Fruit fly (Drosophila melanogaster) whole organism, embryonic: Measurements from ENCODE around the gene CG42538.

Source experiments
- B-H2 ChIP-seq: fragments of 200-800 bp; sonication (Bioruptor generic); optimal IDR thresholded peaks from 2 replicates; lab custom pipeline; 2018; ENCODE audit warnings: missing biosample characterization, mild to moderate bottlenecking, missing genetic modification characterization
- CG11695 ChIP-seq: fragments of 200-800 bp; sonication (Bioruptor generic); IDR thresholded peaks from 3 replicates; pipeline ENCODE4 v1.3.6; 2022; ENCODE audit warnings: missing biosample characterization, missing genetic modification characterization
- CG11723 ChIP-seq: fragments of 200-800 bp; sonication (Bioruptor generic); optimal IDR thresholded peaks from 2 replicates; lab custom pipeline; 2017; ENCODE audit warnings: missing biosample characterization, mild to moderate bottlenecking, missing genetic modification characterization
- CG12219 ChIP-seq: fragments of 200-800 bp; sonication (Bioruptor generic); optimal IDR thresholded peaks from 3 replicates; lab custom pipeline; 2018; ENCODE audit warnings: missing biosample characterization, mild to moderate bottlenecking, missing genetic modification characterization
- CG12391 ChIP-seq: fragments of 200-800 bp; sonication (Bioruptor generic); optimal IDR thresholded peaks from 3 replicates; lab custom pipeline; 2018; ENCODE audit warnings: missing biosample characterization, mild to moderate bottlenecking, missing genetic modification characterization, moderate library complexity
- CG13287 ChIP-seq: fragments of 200-800 bp; sonication (Bioruptor generic); IDR thresholded peaks from 2 replicates; pipeline ENCODE4 v1.3.6; 2022; ENCODE audit warnings: missing biosample characterization, missing genetic modification characterization; ENCODE audit not compliant: partially characterized antibody
- CG1647 ChIP-seq: fragments of 200-800 bp; sonication (Bioruptor generic); optimal IDR thresholded peaks from 3 replicates; lab custom pipeline; 2016; ENCODE audit warnings: missing biosample characterization, missing genetic modification characterization
- CG16813 ChIP-seq: fragments of 200-800 bp; sonication (Bioruptor generic); IDR thresholded peaks from 3 replicates; pipeline ENCODE4 v1.3.6; 2022; ENCODE audit warnings: missing biosample characterization, missing genetic modification characterization; ENCODE audit not compliant: partially characterized antibody
- CG16863 ChIP-seq: fragments of 200-800 bp; sonication (Bioruptor generic); optimal IDR thresholded peaks from 3 replicates; lab custom pipeline; 2016; ENCODE audit warnings: missing biosample characterization, missing genetic modification characterization
- CG18619 ChIP-seq: fragments of 200-800 bp; sonication (Bioruptor generic); optimal IDR thresholded peaks from 3 replicates; lab custom pipeline; 2017; ENCODE audit warnings: missing biosample characterization, mild to moderate bottlenecking, missing genetic modification characterization
- CG4282 ChIP-seq: fragments of 200-800 bp; sonication (Bioruptor generic); optimal IDR thresholded peaks from 2 replicates; lab custom pipeline; 2016; ENCODE audit warnings: missing biosample characterization, missing genetic modification characterization
- CG5180 ChIP-seq: fragments of 200-800 bp; sonication (Bioruptor generic); optimal IDR thresholded peaks from 3 replicates; lab custom pipeline; 2017; ENCODE audit warnings: missing biosample characterization, missing genetic modification characterization, mild to moderate bottlenecking, moderate library complexity, missing genetic modification reagents
- CG6175 ChIP-seq: fragments of 200-800 bp; sonication (Bioruptor generic); IDR thresholded peaks from 3 replicates; pipeline ENCODE4 v1.3.6; 2022; ENCODE audit warnings: missing biosample characterization, missing genetic modification characterization
- CG6689 ChIP-seq: fragments of 200-800 bp; sonication (Bioruptor generic); IDR thresholded peaks from 2 replicates; pipeline ENCODE4 v1.3.6; 2022; ENCODE audit warnings: missing biosample characterization, missing genetic modification characterization
- CG8765 ChIP-seq: fragments of 200-800 bp; sonication (Bioruptor generic); IDR thresholded peaks from 2 replicates; pipeline ENCODE4 v1.3.6; 2022; ENCODE audit warnings: missing biosample characterization, missing genetic modification characterization
- Deaf1 ChIP-seq: fragments of 200-800 bp; optimal IDR thresholded peaks from 3 replicates; lab custom pipeline; 2019; ENCODE audit warnings: missing biosample characterization, mild to moderate bottlenecking, missing genetic modification characterization, moderate library complexity
- Dip3 ChIP-seq: fragments of 200-800 bp; sonication (Bioruptor generic); optimal IDR thresholded peaks from 3 replicates; lab custom pipeline; 2016; ENCODE audit warnings: missing biosample characterization, missing genetic modification characterization
- E2f2 ChIP-seq: fragments of 200-800 bp; sonication (Bioruptor generic); IDR thresholded peaks from 2 replicates; pipeline ENCODE4 v1.3.6; 2022; ENCODE audit warnings: missing biosample characterization, missing genetic modification characterization
- ERR ChIP-seq: fragments of 200-800 bp; sonication (Bioruptor generic); optimal IDR thresholded peaks from 2 replicates; lab custom pipeline; 2016; ENCODE audit warnings: missing biosample characterization, missing genetic modification characterization
- Ets65A ChIP-seq: fragments of 200-800 bp; sonication (Bioruptor generic); peaks from one replicate; lab custom pipeline; 2016; ENCODE audit warnings: missing biosample characterization, missing genetic modification characterization
- Gsc ChIP-seq: fragments of 200-800 bp; sonication (Bioruptor generic); IDR thresholded peaks from 2 replicates; pipeline ENCODE4 v1.3.6; 2022; ENCODE audit warnings: missing biosample characterization, missing genetic modification characterization
- Lhr ChIP-seq: fragments of 200-800 bp; sonication (Bioruptor generic); optimal IDR thresholded peaks from 3 replicates; lab custom pipeline; 2017; ENCODE audit warnings: mild to moderate bottlenecking, missing biosample characterization, missing genetic modification reagents, missing genetic modification characterization
- Nf-YA ChIP-seq: fragments of 200-800 bp; sonication (Bioruptor generic); IDR thresholded peaks from 2 replicates; pipeline ENCODE4 v1.3.6; 2022; ENCODE audit warnings: missing biosample characterization, missing genetic modification characterization
- Oaz ChIP-seq: fragments of 200-800 bp; sonication (Bioruptor generic); IDR thresholded peaks from 2 replicates; pipeline ENCODE4 v1.3.6; 2022; ENCODE audit warnings: missing biosample characterization, missing genetic modification characterization
- Scr ChIP-seq: fragments of 200-800 bp; sonication (Bioruptor generic); IDR thresholded peaks from 2 replicates; pipeline ENCODE4 v1.3.6; 2022; ENCODE audit warnings: missing biosample characterization, missing genetic modification characterization; ENCODE audit not compliant: partially characterized antibody
- Ssrp ChIP-seq: fragments of 200-800 bp; sonication (Bioruptor generic); optimal IDR thresholded peaks from 2 replicates; lab custom pipeline; 2018; ENCODE audit warnings: missing biosample characterization, mild to moderate bottlenecking, missing genetic modification characterization, moderate library complexity
- YL-1 ChIP-seq: fragments of 200-800 bp; sonication (Bioruptor generic); optimal IDR thresholded peaks from 3 replicates; lab custom pipeline; 2017; ENCODE audit warnings: missing biosample characterization, mild to moderate bottlenecking, missing genetic modification characterization
- az2 ChIP-seq: fragments of 200-800 bp; sonication (Bioruptor generic); optimal IDR thresholded peaks from 3 replicates; lab custom pipeline; 2016; ENCODE audit warnings: missing biosample characterization, missing genetic modification characterization
- bowl ChIP-seq: fragments of 200-800 bp; sonication (Bioruptor generic); IDR thresholded peaks from 2 replicates; pipeline ENCODE4 v1.3.6; 2022; ENCODE audit warnings: missing biosample characterization, missing genetic modification characterization
- cas ChIP-seq: fragments of 200-800 bp; sonication (Bioruptor generic); IDR thresholded peaks from 2 replicates; pipeline ENCODE4 v1.3.6; 2022; ENCODE audit warnings: missing biosample characterization, missing genetic modification characterization
- chinmo ChIP-seq: fragments of 200-800 bp; sonication (Bioruptor generic); IDR thresholded peaks from 4 replicates; pipeline ENCODE4 v1.3.6; 2022; ENCODE audit warnings: missing biosample characterization, missing genetic modification characterization; ENCODE audit not compliant: partially characterized antibody
- crp ChIP-seq, 2 experiments: fragments of 200-800 bp; sonication (Bioruptor generic); optimal IDR thresholded peaks; 2 replicates in 1 of 2; 3 replicates in 1 of 2; lab custom pipeline; 2017; ENCODE audit warnings: missing biosample characterization in 2 of 2, missing genetic modification characterization in 2 of 2, mild to moderate bottlenecking in 1 of 2, moderate library complexity in 1 of 2
- dpn ChIP-seq, 2 experiments: fragments of 200-800 bp; sonication (Bioruptor generic); optimal IDR thresholded peaks; 3 replicates each; lab custom pipeline; 2016; ENCODE audit warnings: missing biosample characterization in 2 of 2, missing genetic modification characterization in 2 of 2
- fd3F ChIP-seq: fragments of 200-800 bp; sonication (Bioruptor generic); optimal IDR thresholded peaks from 2 replicates; lab custom pipeline; 2018; ENCODE audit warnings: missing biosample characterization, mild to moderate bottlenecking, missing genetic modification characterization, moderate library complexity
- fd96Cb ChIP-seq: fragments of 200-800 bp; sonication (Bioruptor generic); optimal IDR thresholded peaks from 2 replicates; lab custom pipeline; 2018; ENCODE audit warnings: missing biosample characterization, mild to moderate bottlenecking, missing genetic modification characterization, moderate library complexity
- ind ChIP-seq: fragments of 200-800 bp; sonication (Bioruptor generic); optimal IDR thresholded peaks from 3 replicates; lab custom pipeline; 2016; ENCODE audit warnings: missing biosample characterization, missing genetic modification characterization
- kay ChIP-seq: fragments of 200-800 bp; sonication (Bioruptor generic); optimal IDR thresholded peaks from 2 replicates; lab custom pipeline; 2016; ENCODE audit warnings: missing biosample characterization, missing genetic modification characterization
- klu ChIP-seq: fragments of 200-800 bp; sonication (Bioruptor generic); IDR thresholded peaks from 2 replicates; pipeline ENCODE4 v1.3.6; 2022; ENCODE audit warnings: missing biosample characterization, missing genetic modification characterization
- lola ChIP-seq, 3 experiments: fragments of >200 bp in 2 of 3; fragments of 200-800 bp in 1 of 3; sonication (Bioruptor generic) in 1 of 3; optimal IDR thresholded peaks; 2 replicates each; lab custom pipeline; 2017 to 2019; ENCODE audit warnings: missing biosample characterization in 3 of 3, missing genetic modification characterization in 3 of 3, mild to moderate bottlenecking in 1 of 3, moderate library complexity in 1 of 3
- luna ChIP-seq: fragments of 200-800 bp; sonication (Bioruptor generic); optimal IDR thresholded peaks from 2 replicates; lab custom pipeline; 2016; ENCODE audit warnings: missing biosample characterization, missing genetic modification characterization
- nerfin-2 ChIP-seq: fragments of 200-800 bp; sonication (Bioruptor generic); IDR thresholded peaks from 2 replicates; pipeline ENCODE4 v1.3.6; 2022; ENCODE audit warnings: missing biosample characterization, missing genetic modification characterization; ENCODE audit not compliant: partially characterized antibody
- prd ChIP-seq, 3 experiments: fragments of >200 bp in 2 of 3; fragments of 200-800 bp in 1 of 3; sonication (Bioruptor generic) in 1 of 3; optimal IDR thresholded peaks in 2 of 3; IDR thresholded peaks in 1 of 3; 2 replicates in 2 of 3; 3 replicates in 1 of 3; pipeline versions ENCODE4 v1.3.6 to Lab custom; 2017 to 2022; ENCODE audit warnings: missing biosample characterization in 1 of 3, missing genetic modification characterization in 1 of 3
- sim ChIP-seq: fragments of 200-800 bp; sonication (Bioruptor generic); IDR thresholded peaks from 2 replicates; pipeline ENCODE4 v1.3.6; 2022; ENCODE audit warnings: missing biosample characterization, missing genetic modification characterization
- slp2 ChIP-seq: fragments of 200-800 bp; sonication (Bioruptor generic); optimal IDR thresholded peaks from 2 replicates; lab custom pipeline; 2016; ENCODE audit warnings: missing biosample characterization, missing genetic modification characterization
- tap ChIP-seq: fragments of 200-800 bp; optimal IDR thresholded peaks from 3 replicates; lab custom pipeline; 2019; ENCODE audit warnings: missing biosample characterization, mild to moderate bottlenecking, missing genetic modification characterization, moderate library complexity
- unc-4 ChIP-seq: fragments of 200-800 bp; sonication (Bioruptor generic); IDR thresholded peaks from 2 replicates; pipeline ENCODE4 v1.3.6; 2022; ENCODE audit warnings: missing biosample characterization, missing genetic modification characterization; ENCODE audit not compliant: partially characterized antibody
- wor ChIP-seq: fragments of 200-800 bp; sonication (Bioruptor generic); IDR thresholded peaks from 2 replicates; pipeline ENCODE4 v1.3.6; 2022; ENCODE audit warnings: missing biosample characterization, missing genetic modification characterization
- zfh2 ChIP-seq: fragments of 200-800 bp; sonication (Bioruptor generic); optimal IDR thresholded peaks from 2 replicates; lab custom pipeline; 2016; ENCODE audit warnings: missing biosample characterization, missing genetic modification characterization

Gene CG42538

dm6 chr3L:16026065-16026789 lies 8.1 kb upstream of the CG42538 start (continued):
- TF ChIP-seq CG8765 (no peak), crp (GFP tag; optimal IDR thresholded peaks at IDR 0.05; lab: Kevin White, UChicago) (no peak), tap (tag; lab: Kevin White, UChicago) (peak; percentile 17), CG11723 (GFP tag; lab: Kevin White, UChicago) (peak; percentile 78), CG12219 (GFP tag; lab: Kevin White, UChicago) (peak; percentile 66), Ssrp (tag; lab: Kevin White, UChicago) (no peak), bowl (GFP tag; lab: Robert Waterston, UW) (peak; percentile 79), CG6175 (GFP tag; lab: Robert Waterston, UW) (peak; percentile 89), Gsc (GFP tag; lab: Robert Waterston, UW) (no peak), nerfin-2 (GFP tag; lab: Robert Waterston, UW) (no peak), az2 (peak; percentile 27), Scr (GFP tag; lab: Robert Waterston, UW) (no peak), sim (0 out of 2 replicates have a peak, but pooled peaks have one; percentile 34), CG18619 (GFP tag; lab: Kevin White, UChicago) (peak; percentile 54), dpn (GFP tag; optimal IDR thresholded peaks at IDR 0.05; lab: Kevin White, UChicago) (peak in 1 of 2 experiments; percentile 58), CG1647 (GFP tag; lab: Kevin White, UChicago) (peak; percentile 34), fd3F (GFP tag; lab: Kevin White, UChicago) (peak; percentile 25), prd (optimal IDR thresholded peaks at IDR 0.05; lab: Kevin White, UChicago) (no peak), prd (GFP tag; IDR thresholded peaks at IDR 0.05; lab: Robert Waterston, UW) (peak; percentile 27; the same call in 2 of the 3 replicates), luna (peak; percentile 14), CG16813 (GFP tag; lab: Robert Waterston, UW) (no peak), kay (peak; percentile 30), zfh2 (GFP tag; lab: Kevin White, UChicago) (no peak), CG5180 (GFP tag; lab: Kevin White, UChicago) (peak; percentile 53), E2f2 (peak; percentile 55), chinmo (GFP tag; lab: Robert Waterston, UW) (peak; percentile 95), Oaz (GFP tag; lab: Robert Waterston, UW) (no peak), lola (GFP tag; optimal IDR thresholded peaks at IDR 0.05; lab: Kevin White, UChicago) (peak in 1 of 3 experiments; percentile 51), Deaf1 (tag; lab: Kevin White, UChicago) (peak; percentile 41), YL-1 (GFP tag; lab: Kevin White, UChicago) (peak; percentile 31), klu (GFP tag; lab: Robert Waterston, UW) (0 out of 2 replicates have a peak, but pooled peaks have one; percentile 22), unc-4 (GFP tag; lab: Robert Waterston, UW) (no peak), CG16863 (GFP tag; lab: Kevin White, UChicago) (peak; percentile 68), slp2 (peak; percentile 33), ind (GFP tag; lab: Kevin White, UChicago) (peak; percentile 6), ERR (GFP tag; lab: Kevin White, UChicago) (peak; percentile 52), Dip3 (GFP tag; lab: Kevin White, UChicago) (no peak), cas (GFP tag; lab: Robert Waterston, UW) (no peak), CG6689 (GFP tag; lab: Robert Waterston, UW) (0 out of 2 replicates have a peak, but pooled peaks have one; percentile 14), Nf-YA (GFP tag; lab: Robert Waterston, UW) (peak; percentile 23; the same call in 1 of the 2 replicates), CG12391 (tag; lab: Kevin White, UChicago) (peak; percentile 26), CG11695 (GFP tag; lab: Robert Waterston, UW) (0 out of 3 replicates have a peak, but pooled peaks have one; percentile 37), Lhr (GFP tag; lab: Kevin White, UChicago) (peak; percentile 54), fd96Cb (tag; lab: Kevin White, UChicago) (peak; percentile 4), CG13287 (GFP tag; lab: Robert Waterston, UW) (no peak), CG4282 (GFP tag; lab: Kevin White, UChicago) (peak; percentile 39), B-H2 (GFP tag; lab: Kevin White, UChicago) (peak; percentile 23), Ets65A (peak; percentile 78), wor (GFP tag; lab: Robert Waterston, UW) (no peak)
